Fruit fly (Drosophila melanogaster) whole organism, wandering third instar larva: Measurements from ENCODE around the gene Hsp68.
A peak's percentile ranks its signal among the peaks of the same experiment; 100 is the strongest.

Source experiments
- Abd-B ChIP-seq: fragments of >200 bp; optimal IDR thresholded peaks from 2 replicates; lab custom pipeline; 2017; ENCODE audit warnings: missing biosample characterization, missing genetic modification characterization
- CG9705 ChIP-seq: fragments of 200-800 bp; sonication (Bioruptor generic); optimal IDR thresholded peaks from 2 replicates; lab custom pipeline; 2018; ENCODE audit warnings: missing biosample characterization, mild to moderate bottlenecking, missing genetic modification characterization
- CrebA ChIP-seq: fragments of 200-800 bp; sonication (Bioruptor generic); optimal IDR thresholded peaks from 2 replicates; lab custom pipeline; 2016; ENCODE audit warnings: missing biosample characterization, mild to moderate bottlenecking, missing genetic modification characterization, borderline replicate concordance
- Dif ChIP-seq: fragments of 200-275, 200-300 bp; sonication (Bioruptor generic); optimal IDR thresholded peaks from 2 replicates; lab custom pipeline; 2018; ENCODE audit warnings: missing biosample characterization, missing genetic modification characterization; ENCODE audit not compliant: partially characterized antibody
- GATAd ChIP-seq: sonication (Bioruptor generic); optimal IDR thresholded peaks from 2 replicates; lab custom pipeline; 2016; ENCODE audit warnings: missing biosample characterization, missing genetic modification characterization
- HLH106 ChIP-seq: fragments of 200-800 bp; optimal IDR thresholded peaks from 3 replicates; lab custom pipeline; 2019; ENCODE audit warnings: missing biosample characterization, mild to moderate bottlenecking, missing genetic modification characterization, moderate library complexity
- Hnf4 ChIP-seq: fragments of 200-800 bp; sonication (Bioruptor generic); optimal IDR thresholded peaks from 2 replicates; lab custom pipeline; 2016; ENCODE audit warnings: missing biosample characterization, mild to moderate bottlenecking, missing genetic modification characterization
- Hr78 ChIP-seq: fragments of >200 bp; optimal IDR thresholded peaks from 2 replicates; lab custom pipeline; 2017; ENCODE audit warnings: missing biosample characterization, missing genetic modification characterization
- Hr83 ChIP-seq: fragments of 200-300 bp; sonication (Bioruptor generic); optimal IDR thresholded peaks from 2 replicates; lab custom pipeline; 2016; ENCODE audit warnings: missing biosample characterization, mild to moderate bottlenecking, missing genetic modification characterization, moderate library complexity; ENCODE audit not compliant: poor library complexity, severe bottlenecking
- Jra ChIP-seq: sonication (Bioruptor generic); optimal IDR thresholded peaks from 2 replicates; lab custom pipeline; 2016; ENCODE audit warnings: missing biosample characterization, missing genetic modification characterization
- Myc ChIP-seq: fragments of >200 bp; optimal IDR thresholded peaks from 2 replicates; lab custom pipeline; 2017
- N ChIP-seq: fragments of >200 bp; optimal IDR thresholded peaks from 2 replicates; lab custom pipeline; 2018; ENCODE audit warnings: missing biosample characterization, missing external identifiers, missing genetic modification characterization
- OdsH ChIP-seq: fragments of 200-800 bp; sonication (Bioruptor generic); optimal IDR thresholded peaks from 2 replicates; lab custom pipeline; 2016; ENCODE audit warnings: missing biosample characterization, mild to moderate bottlenecking, missing genetic modification characterization
- Rel ChIP-seq, 2 experiments: fragments of 200-800 bp; sonication (Bioruptor generic) in 1 of 2; optimal IDR thresholded peaks; 2 replicates in 1 of 2; 3 replicates in 1 of 2; lab custom pipeline; 2016 to 2019; ENCODE audit warnings: mild to moderate bottlenecking in 2 of 2, missing biosample characterization in 2 of 2, missing genetic modification characterization in 2 of 2, moderate library complexity in 1 of 2
- Sp1 ChIP-seq: fragments of 200-800 bp; sonication (Bioruptor generic); optimal IDR thresholded peaks from 3 replicates; lab custom pipeline; 2019; ENCODE audit warnings: missing biosample characterization, mild to moderate bottlenecking, missing genetic modification characterization, moderate library complexity
- Vsx2 ChIP-seq: fragments of 200-300, 225-300 bp; sonication (Bioruptor generic); optimal IDR thresholded peaks from 2 replicates; lab custom pipeline; 2018; ENCODE audit warnings: missing biosample characterization, missing genetic modification characterization; ENCODE audit not compliant: partially characterized antibody
- br ChIP-seq: fragments of 200-800 bp; sonication (Bioruptor generic); optimal IDR thresholded peaks from 2 replicates; lab custom pipeline; 2016; ENCODE audit warnings: missing biosample characterization, missing genetic modification characterization
- brk ChIP-seq: fragments of 200-800 bp; sonication (Bioruptor generic); optimal IDR thresholded peaks from 2 replicates; lab custom pipeline; 2016; ENCODE audit warnings: missing biosample characterization, mild to moderate bottlenecking, missing genetic modification characterization
- dl ChIP-seq, 2 experiments: fragments of 175-275, 200-275 bp in 1 of 2; fragments of 200-275 bp in 1 of 2; sonication (Bioruptor generic); optimal IDR thresholded peaks; lab custom pipeline; 2018; ENCODE audit warnings: mild to moderate bottlenecking in 2 of 2, missing biosample characterization in 2 of 2, missing genetic modification characterization in 2 of 2, moderate library complexity in 2 of 2; ENCODE audit not compliant: partially characterized antibody in 2 of 2, insufficient read depth in 1 of 2
- dsf ChIP-seq: sonication (Bioruptor generic); optimal IDR thresholded peaks from 2 replicates; lab custom pipeline; 2016; ENCODE audit warnings: missing biosample characterization, missing genetic modification characterization, borderline replicate concordance
- ey ChIP-seq: fragments of 200-800 bp; sonication (Bioruptor generic); optimal IDR thresholded peaks from 2 replicates; lab custom pipeline; 2016; ENCODE audit warnings: missing biosample characterization, missing genetic modification characterization
- foxo ChIP-seq, 2 experiments: fragments of 200-800 bp; sonication (Bioruptor generic); optimal IDR thresholded peaks; 2 replicates in 1 of 2; 3 replicates in 1 of 2; lab custom pipeline; 2016 to 2017; ENCODE audit warnings: missing biosample characterization in 2 of 2, missing genetic modification characterization in 2 of 2
- fru ChIP-seq: fragments of 200-800 bp; sonication (Bioruptor generic); optimal IDR thresholded peaks from 3 replicates; lab custom pipeline; 2016; ENCODE audit warnings: missing biosample characterization, mild to moderate bottlenecking, missing genetic modification characterization
- h ChIP-seq: fragments of 200-800 bp; sonication (Bioruptor generic); optimal IDR thresholded peaks from 3 replicates; lab custom pipeline; 2016; ENCODE audit warnings: missing biosample characterization, mild to moderate bottlenecking, missing genetic modification characterization
- jim ChIP-seq: fragments of 175-275, 200-325 bp; sonication (Bioruptor generic); optimal IDR thresholded peaks from 2 replicates; lab custom pipeline; 2016; ENCODE audit warnings: missing biosample characterization, mild to moderate bottlenecking, missing genetic modification characterization
- lola ChIP-seq: fragments of >200 bp; optimal IDR thresholded peaks from 2 replicates; lab custom pipeline; 2017; ENCODE audit warnings: missing biosample characterization, missing genetic modification characterization
- psq ChIP-seq: fragments of 200-800 bp; sonication (Bioruptor generic); optimal IDR thresholded peaks from 3 replicates; lab custom pipeline; 2017; ENCODE audit warnings: missing biosample characterization, mild to moderate bottlenecking, missing genetic modification characterization, moderate library complexity
- rgr ChIP-seq: fragments of 200-800 bp; sonication (Bioruptor generic); optimal IDR thresholded peaks from 3 replicates; lab custom pipeline; 2016; ENCODE audit warnings: missing biosample characterization, mild to moderate bottlenecking, missing genetic modification characterization
- sage ChIP-seq: fragments of 200-800 bp; sonication (Bioruptor generic); optimal IDR thresholded peaks from 2 replicates; lab custom pipeline; 2016; ENCODE audit warnings: missing biosample characterization, mild to moderate bottlenecking, missing genetic modification characterization
- sv ChIP-seq: fragments of 200-800 bp; sonication (Bioruptor generic); optimal IDR thresholded peaks from 3 replicates; lab custom pipeline; 2016; ENCODE audit warnings: missing biosample characterization, missing genetic modification characterization
- tai ChIP-seq: sonication (Bioruptor generic); optimal IDR thresholded peaks from 2 replicates; lab custom pipeline; 2016; ENCODE audit warnings: missing biosample characterization, missing genetic modification characterization
- usp ChIP-seq: fragments of >200 bp; optimal IDR thresholded peaks from 2 replicates; lab custom pipeline; 2017; ENCODE audit warnings: missing biosample characterization, missing genetic modification characterization
- woc ChIP-seq: sonication (Bioruptor generic); optimal IDR thresholded peaks from 2 replicates; lab custom pipeline; 2016; ENCODE audit warnings: missing biosample characterization, mild to moderate bottlenecking, missing genetic modification characterization

The Hsp68 gene

DNA sequence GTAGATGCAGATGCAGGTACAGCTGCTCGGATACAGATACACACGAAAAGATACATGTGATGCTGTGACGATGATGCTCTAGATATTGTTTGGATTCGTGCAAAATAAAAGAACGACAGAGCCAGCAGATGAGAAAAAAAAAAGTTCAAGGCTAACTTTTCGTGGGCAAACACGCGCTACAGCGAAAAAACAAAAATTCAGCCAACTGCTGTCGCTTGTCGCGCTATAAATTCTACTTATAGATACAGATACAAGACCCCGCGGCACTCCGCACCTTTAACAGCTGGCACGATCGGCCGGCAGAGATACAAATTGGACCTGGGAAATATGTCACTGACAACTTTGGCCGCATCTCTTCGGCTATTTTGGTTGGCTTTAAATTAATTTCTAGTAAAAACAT, 30.6 kb downstream of the Hsp68 start:
- TF ChIP-seq Jra (no peak), tai (GFP tag; lab: Kevin White, UChicago) (no peak), CrebA (GFP tag; lab: Kevin White, UChicago) (no peak), br (GFP tag; lab: Kevin White, UChicago) (no peak), Hr78 (no peak), sv (GFP tag; lab: Kevin White, UChicago) (no peak)

dm6 chr3R:24025715-24026467, 31.2 kb downstream of the Hsp68 start:
- TF ChIP-seq ey (GFP tag; lab: Kevin White, UChicago), result peak; percentile 16
- TF ChIP-seq woc, result no peak
- TF ChIP-seq dl (GFP tag; optimal IDR thresholded peaks at IDR 0.05; lab: Kevin White, UChicago; ENCODE audit: insufficient read depth in 1 of 2, partially characterized antibody in 2 of 2), result no peak
- peak; percentile 36 for TF ChIP-seq OdsH (GFP tag; lab: Kevin White, UChicago)
- TF ChIP-seq h (GFP tag; lab: Kevin White, UChicago), result peak; percentile 50
- no peak for TF ChIP-seq Hnf4 (GFP tag; lab: Kevin White, UChicago)
- TF ChIP-seq foxo (GFP tag; optimal IDR thresholded peaks at IDR 0.05; lab: Kevin White, UChicago), result peak in 1 of 2 experiments; percentile 26
- TF ChIP-seq sv (GFP tag; lab: Kevin White, UChicago), result peak; percentile 27
- peak; percentile 44 for TF ChIP-seq rgr
- no peak for TF ChIP-seq Vsx2 (GFP tag; lab: Kevin White, UChicago)
- TF ChIP-seq Rel (GFP tag; optimal IDR thresholded peaks at IDR 0.05; lab: Kevin White, UChicago), result no peak
- TF ChIP-seq Rel (tag; optimal IDR thresholded peaks at IDR 0.05; lab: Kevin White, UChicago), result peak; percentile 89
- TF ChIP-seq, all 38 proteins: peak for 7

dm6 chr3R:24024688-24025087, 32.4 kb downstream of the Hsp68 start:
- TF ChIP-seq OdsH (GFP tag; lab: Kevin White, UChicago), result no peak
- TF ChIP-seq sv (GFP tag; lab: Kevin White, UChicago), result no peak
- TF ChIP-seq HLH106 (tag; lab: Kevin White, UChicago), result no peak
- no peak for TF ChIP-seq jim
- no peak for TF ChIP-seq Abd-B (GFP tag; lab: Kevin White, UChicago)
- no peak for TF ChIP-seq Dif (GFP tag; lab: Kevin White, UChicago)
- TF ChIP-seq foxo (GFP tag; optimal IDR thresholded peaks at IDR 0.05; lab: Kevin White, UChicago), result no peak
- no peak for TF ChIP-seq sage (GFP tag; lab: Kevin White, UChicago)
- TF ChIP-seq rgr, result no peak
- no peak for TF ChIP-seq tai (GFP tag; lab: Kevin White, UChicago)
- no peak for TF ChIP-seq dl (GFP tag; optimal IDR thresholded peaks at IDR 0.05; lab: Kevin White, UChicago; ENCODE audit: insufficient read depth in 1 of 2, partially characterized antibody in 2 of 2)
- TF ChIP-seq CrebA (GFP tag; lab: Kevin White, UChicago), result no peak
- TF ChIP-seq GATAd (GFP tag; lab: Kevin White, UChicago), result no peak
- no peak for TF ChIP-seq Hr83
- TF ChIP-seq brk, result no peak
- no peak for TF ChIP-seq h (GFP tag; lab: Kevin White, UChicago)
- no peak for TF ChIP-seq dsf (GFP tag; lab: Kevin White, UChicago)
- no peak for TF ChIP-seq usp

DNA sequence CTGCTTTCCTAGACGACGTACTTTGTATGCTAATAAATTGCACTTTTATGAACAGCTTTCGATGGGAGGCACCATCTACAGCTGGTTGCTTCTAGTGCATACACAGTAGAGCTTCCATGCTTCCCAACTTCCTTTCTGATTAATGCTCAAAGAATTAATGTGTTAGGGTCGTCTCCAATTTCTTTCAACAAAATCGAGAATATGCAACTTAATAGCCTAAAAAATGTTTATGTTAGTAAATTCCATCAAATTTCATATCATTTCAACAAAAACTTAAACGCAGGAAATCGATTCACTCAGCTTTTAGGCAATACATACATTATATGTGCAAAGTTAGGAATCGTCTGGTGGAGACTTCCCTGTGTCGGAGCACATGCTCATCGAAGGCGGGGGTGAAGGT, 33.0 kb downstream of the Hsp68 start:
- no peak for TF ChIP-seq lola (GFP tag; lab: Kevin White, UChicago)
- TF ChIP-seq Hnf4 (GFP tag; lab: Kevin White, UChicago), result no peak
- TF ChIP-seq br (GFP tag; lab: Kevin White, UChicago), result no peak
- TF ChIP-seq Sp1 (GFP tag; lab: Kevin White, UChicago), result no peak
- TF ChIP-seq jim, result no peak
- no peak for TF ChIP-seq CG9705
- TF ChIP-seq Hr78, result no peak
- TF ChIP-seq N, result no peak
- TF ChIP-seq Myc (lab: Kevin White, UChicago), result no peak
- no peak for TF ChIP-seq usp
- TF ChIP-seq OdsH (GFP tag; lab: Kevin White, UChicago), result no peak
- TF ChIP-seq Rel (GFP tag; optimal IDR thresholded peaks at IDR 0.05; lab: Kevin White, UChicago), result no peak
- no peak for TF ChIP-seq Rel (tag; optimal IDR thresholded peaks at IDR 0.05; lab: Kevin White, UChicago)
- TF ChIP-seq psq (GFP tag; lab: Kevin White, UChicago), result no peak
- no peak for TF ChIP-seq fru (GFP tag; lab: Kevin White, UChicago)
- no peak for TF ChIP-seq Hr83
- no peak for TF ChIP-seq Jra
- no peak for TF ChIP-seq sage (GFP tag; lab: Kevin White, UChicago)
- no peak for TF ChIP-seq brk
- TF ChIP-seq Vsx2 (GFP tag; lab: Kevin White, UChicago), result no peak
- TF ChIP-seq, all 38 proteins: peak for 0
